Fruit fly (Drosophila melanogaster) whole organism, embryonic: ENCODE measurements around the gene gb.

ENCODE experiments used
- BEAF-32 ChIP-seq: fragments of 200-800 bp; sonication (Bioruptor generic); optimal IDR thresholded peaks from 3 replicates; lab custom pipeline; 2017; ENCODE audit warnings: missing biosample characterization, missing genetic modification characterization, mild to moderate bottlenecking, moderate library complexity, missing genetic modification reagents
- BtbVII ChIP-seq: fragments of 200-800 bp; sonication (Bioruptor generic); optimal IDR thresholded peaks from 3 replicates; lab custom pipeline; 2017; ENCODE audit warnings: missing biosample characterization, mild to moderate bottlenecking, missing genetic modification characterization
- CG11093 ChIP-seq: fragments of 200-800 bp; sonication (Bioruptor generic); IDR thresholded peaks from 3 replicates; pipeline ENCODE4 v1.3.6; 2022; ENCODE audit warnings: missing biosample characterization, missing genetic modification characterization
- CG11560 ChIP-seq: fragments of 200-800 bp; sonication (Bioruptor generic); IDR thresholded peaks from 3 replicates; pipeline ENCODE4 v1.3.6; 2022; ENCODE audit warnings: missing biosample characterization, missing genetic modification characterization
- CG11696 ChIP-seq: fragments of 200-800 bp; sonication (Bioruptor generic); IDR thresholded peaks from 2 replicates; pipeline ENCODE4 v1.3.6; 2022; ENCODE audit warnings: missing biosample characterization, missing genetic modification characterization
- CG13296 ChIP-seq: fragments of 200-800 bp; sonication (Bioruptor generic); optimal IDR thresholded peaks from 3 replicates; lab custom pipeline; 2018; ENCODE audit warnings: missing biosample characterization, mild to moderate bottlenecking, missing genetic modification characterization
- CG13424 ChIP-seq: fragments of 200-800 bp; sonication (Bioruptor generic); optimal IDR thresholded peaks from 2 replicates; lab custom pipeline; 2019; ENCODE audit warnings: missing biosample characterization, mild to moderate bottlenecking, missing genetic modification characterization, moderate library complexity
- CG17186 ChIP-seq: fragments of 200-800 bp; sonication (Bioruptor generic); optimal IDR thresholded peaks from 3 replicates; lab custom pipeline; 2017; ENCODE audit warnings: missing biosample characterization, missing genetic modification reagents, missing genetic modification characterization
- CG2120 ChIP-seq: fragments of 200-800 bp; sonication (Bioruptor generic); optimal IDR thresholded peaks from 3 replicates; lab custom pipeline; 2016; ENCODE audit warnings: missing biosample characterization, missing genetic modification characterization
- CG30431 ChIP-seq: fragments of 200-800 bp; sonication (Bioruptor generic); optimal IDR thresholded peaks from 2 replicates; lab custom pipeline; 2017; ENCODE audit warnings: missing biosample characterization, missing genetic modification characterization
- CG3163 ChIP-seq: fragments of 200-800 bp; sonication (Bioruptor generic); optimal IDR thresholded peaks from 3 replicates; lab custom pipeline; 2016; ENCODE audit warnings: missing biosample characterization, missing genetic modification characterization
- CG32532 ChIP-seq: fragments of 200-800 bp; sonication (Bioruptor generic); IDR thresholded peaks from 2 replicates; pipeline ENCODE4 v1.3.6; 2022; ENCODE audit warnings: missing biosample characterization, missing genetic modification characterization
- CG34224 ChIP-seq: fragments of 200-800 bp; sonication (Bioruptor generic); IDR thresholded peaks from 3 replicates; pipeline ENCODE4 v1.3.6; 2022; ENCODE audit warnings: missing biosample characterization, missing genetic modification characterization; ENCODE audit not compliant: partially characterized antibody
- CG4854 ChIP-seq: fragments of 200-800 bp; sonication (Bioruptor generic); optimal IDR thresholded peaks from 2 replicates; lab custom pipeline; 2016; ENCODE audit warnings: missing biosample characterization, missing genetic modification characterization, inconsistent platforms
- CG7745 ChIP-seq: fragments of 200-800 bp; sonication (Bioruptor generic); optimal IDR thresholded peaks from 2 replicates; lab custom pipeline; 2018; ENCODE audit warnings: missing biosample characterization, mild to moderate bottlenecking, missing genetic modification characterization, moderate library complexity
- CG8290 ChIP-seq, 3 experiments: fragments of 200-800 bp; sonication (Bioruptor generic); optimal IDR thresholded peaks; 2 replicates each; lab custom pipeline; 2016 to 2019; ENCODE audit warnings: missing biosample characterization in 3 of 3, missing genetic modification characterization in 3 of 3, mild to moderate bottlenecking in 2 of 3, moderate library complexity in 1 of 3
- CG8924 ChIP-seq: fragments of 200-800 bp; optimal IDR thresholded peaks from 3 replicates; lab custom pipeline; 2019; ENCODE audit warnings: missing biosample characterization, mild to moderate bottlenecking, missing genetic modification characterization, moderate library complexity
- CG9817 ChIP-seq: fragments of 200-800 bp; sonication (Bioruptor generic); optimal IDR thresholded peaks from 2 replicates; lab custom pipeline; 2018; ENCODE audit warnings: missing biosample characterization, mild to moderate bottlenecking, missing genetic modification characterization, moderate library complexity
- Camta ChIP-seq: fragments of 200-800 bp; sonication (Bioruptor generic); optimal IDR thresholded peaks from 2 replicates; lab custom pipeline; 2016; ENCODE audit warnings: missing biosample characterization, missing genetic modification characterization
- Eip74EF ChIP-seq, 2 experiments: fragments of 200-800 bp in 1 of 2; fragments of >200 bp in 1 of 2; sonication (Bioruptor generic) in 1 of 2; optimal IDR thresholded peaks; 2 replicates each; lab custom pipeline; 2017 to 2019; ENCODE audit warnings: missing biosample characterization in 2 of 2, missing genetic modification characterization in 2 of 2, mild to moderate bottlenecking in 1 of 2, moderate library complexity in 1 of 2
- Ets65A ChIP-seq: fragments of 200-800 bp; sonication (Bioruptor generic); peaks from one replicate; lab custom pipeline; 2016; ENCODE audit warnings: missing biosample characterization, missing genetic modification characterization
- Ets97D ChIP-seq: fragments of 200-800 bp; sonication (Bioruptor generic); optimal IDR thresholded peaks from 3 replicates; lab custom pipeline; 2016; ENCODE audit warnings: missing biosample characterization, missing genetic modification characterization
- Jarid2 ChIP-seq: fragments of 200-800 bp; sonication (Bioruptor generic); optimal IDR thresholded peaks from 3 replicates; lab custom pipeline; 2017; ENCODE audit warnings: mild to moderate bottlenecking, missing biosample characterization, missing genetic modification reagents, missing genetic modification characterization
- NK7.1 ChIP-seq: fragments of 200-800 bp; sonication (Bioruptor generic); optimal IDR thresholded peaks from 3 replicates; lab custom pipeline; 2016; ENCODE audit warnings: missing biosample characterization, missing genetic modification characterization
- Sin3A ChIP-seq: fragments of >200 bp; optimal IDR thresholded peaks from 2 replicates; lab custom pipeline; 2018
- TFAM ChIP-seq: fragments of 200-800 bp; sonication (Bioruptor generic); optimal IDR thresholded peaks from 2 replicates; lab custom pipeline; 2017; ENCODE audit warnings: missing biosample characterization, missing genetic modification characterization, inconsistent platforms
- Trl ChIP-seq, 3 experiments: fragments of >200 bp in 2 of 3; fragments of 200-800 bp in 1 of 3; sonication (Bioruptor generic) in 1 of 3; optimal IDR thresholded peaks; 2 replicates in 1 of 3; 3 replicates in 2 of 3; lab custom pipeline; 2016 to 2017; ENCODE audit warnings: missing biosample characterization in 1 of 3, missing genetic modification characterization in 1 of 3
- al ChIP-seq: fragments of 200-800 bp; sonication (Bioruptor generic); IDR thresholded peaks from 2 replicates; pipeline ENCODE4 v1.3.6; 2022; ENCODE audit warnings: missing biosample characterization, missing genetic modification characterization
- br ChIP-seq: fragments of >200 bp; optimal IDR thresholded peaks from 2 replicates; lab custom pipeline; 2017
- caup ChIP-seq: fragments of 200-800 bp; sonication (Bioruptor generic); optimal IDR thresholded peaks from 3 replicates; lab custom pipeline; 2017; ENCODE audit warnings: missing biosample characterization, mild to moderate bottlenecking, missing genetic modification characterization, moderate library complexity; ENCODE audit not compliant: severe bottlenecking
- chif ChIP-seq, 2 experiments: fragments of 200-800 bp; sonication (Bioruptor generic); optimal IDR thresholded peaks; 3 replicates each; lab custom pipeline; 2016; ENCODE audit warnings: missing biosample characterization in 2 of 2, missing genetic modification characterization in 2 of 2
- corto ChIP-seq: fragments of 200-800 bp; sonication (Bioruptor generic); optimal IDR thresholded peaks from 2 replicates; lab custom pipeline; 2016; ENCODE audit warnings: missing biosample characterization, mild to moderate bottlenecking, missing genetic modification characterization, moderate library complexity
- crc ChIP-seq: fragments of 200-800 bp; sonication (Bioruptor generic); optimal IDR thresholded peaks from 2 replicates; lab custom pipeline; 2016; ENCODE audit warnings: missing biosample characterization, missing genetic modification characterization
- crol ChIP-seq: fragments of 200-800 bp; sonication (Bioruptor generic); IDR thresholded peaks from 2 replicates; pipeline ENCODE4 v1.3.6; 2022; ENCODE audit warnings: missing biosample characterization, missing genetic modification characterization
- cwo ChIP-seq: fragments of 200-800 bp; sonication (Bioruptor generic); optimal IDR thresholded peaks from 3 replicates; lab custom pipeline; 2017; ENCODE audit warnings: missing biosample characterization, missing genetic modification characterization, mild to moderate bottlenecking, moderate library complexity, missing genetic modification reagents
- eve ChIP-seq, 2 experiments: fragments of >200 bp; optimal IDR thresholded peaks; 2 replicates each; lab custom pipeline; 2017; ENCODE audit warnings: missing biosample characterization in 2 of 2, missing genetic modification characterization in 2 of 2
- fd3F ChIP-seq: fragments of 200-800 bp; sonication (Bioruptor generic); optimal IDR thresholded peaks from 2 replicates; lab custom pipeline; 2018; ENCODE audit warnings: missing biosample characterization, mild to moderate bottlenecking, missing genetic modification characterization, moderate library complexity
- gfzf ChIP-seq: fragments of 200-800 bp; sonication (Bioruptor generic); optimal IDR thresholded peaks from 2 replicates; lab custom pipeline; 2016; ENCODE audit warnings: missing biosample characterization, mild to moderate bottlenecking, missing genetic modification characterization, moderate library complexity
- ham ChIP-seq: fragments of 200-800 bp; sonication (Bioruptor generic); IDR thresholded peaks from 2 replicates; pipeline ENCODE4 v1.3.6; 2022; ENCODE audit warnings: missing biosample characterization, missing genetic modification characterization
- klu ChIP-seq: fragments of 200-800 bp; sonication (Bioruptor generic); IDR thresholded peaks from 2 replicates; pipeline ENCODE4 v1.3.6; 2022; ENCODE audit warnings: missing biosample characterization, missing genetic modification characterization
- lab ChIP-seq: fragments of 200-800 bp; sonication (Bioruptor generic); optimal IDR thresholded peaks from 3 replicates; lab custom pipeline; 2017; ENCODE audit warnings: missing biosample characterization, missing genetic modification characterization, mild to moderate bottlenecking, moderate library complexity, missing genetic modification reagents
- lilli ChIP-seq: fragments of 200-800 bp; sonication (Bioruptor generic); optimal IDR thresholded peaks from 3 replicates; lab custom pipeline; 2016; ENCODE audit warnings: missing biosample characterization, missing genetic modification characterization
- peb ChIP-seq: fragments of 200-800 bp; sonication (Bioruptor generic); IDR thresholded peaks from 2 replicates; pipeline ENCODE4 v1.3.6; 2022; ENCODE audit warnings: missing biosample characterization, missing genetic modification characterization
- repo ChIP-seq: fragments of 200-800 bp; sonication (Bioruptor generic); optimal IDR thresholded peaks from 2 replicates; lab custom pipeline; 2016; ENCODE audit warnings: missing biosample characterization, missing genetic modification characterization
- run ChIP-seq: fragments of 200-800 bp; sonication (Bioruptor generic); optimal IDR thresholded peaks from 3 replicates; lab custom pipeline; 2018; ENCODE audit warnings: missing biosample characterization, mild to moderate bottlenecking, missing genetic modification characterization
- salm ChIP-seq: fragments of 200-800 bp; sonication (Bioruptor generic); optimal IDR thresholded peaks from 2 replicates; lab custom pipeline; 2018; ENCODE audit warnings: missing biosample characterization, mild to moderate bottlenecking, missing genetic modification characterization
- sc ChIP-seq, 3 experiments: fragments of >200 bp in 2 of 3; fragments of 200-800 bp in 1 of 3; sonication (Bioruptor generic) in 1 of 3; optimal IDR thresholded peaks; 2 replicates in 2 of 3; 3 replicates in 1 of 3; lab custom pipeline; 2017; ENCODE audit warnings: mild to moderate bottlenecking in 1 of 3, missing biosample characterization in 1 of 3, missing genetic modification characterization in 1 of 3, missing genetic modification reagents in 1 of 3
- so ChIP-seq: fragments of 200-800 bp; sonication (Bioruptor generic); IDR thresholded peaks from 3 replicates; pipeline ENCODE4 v1.3.6; 2022; ENCODE audit warnings: missing biosample characterization, missing genetic modification characterization
- trh ChIP-seq: fragments of 200-800 bp; sonication (Bioruptor generic); optimal IDR thresholded peaks from 2 replicates; lab custom pipeline; 2016; ENCODE audit warnings: missing biosample characterization, missing genetic modification characterization
- unc-4 ChIP-seq: fragments of 200-800 bp; sonication (Bioruptor generic); IDR thresholded peaks from 2 replicates; pipeline ENCODE4 v1.3.6; 2022; ENCODE audit warnings: missing biosample characterization, missing genetic modification characterization; ENCODE audit not compliant: partially characterized antibody
- vvl ChIP-seq: fragments of 200-800 bp; sonication (Bioruptor generic); IDR thresholded peaks from 2 replicates; pipeline ENCODE4 v1.3.6; 2022; ENCODE audit warnings: missing biosample characterization, missing genetic modification characterization

The gb gene

dm6 chr3R:27151516-27151823, 39.4 kb upstream of the gb start, which contains the start of gene Men-b (continued):
- TF ChIP-seq BtbVII (GFP tag; lab: Kevin White, UChicago): no peak
- TF ChIP-seq Jarid2: peak; percentile 63
- no peak for TF ChIP-seq Camta
- TF ChIP-seq crc: no peak
- peak; percentile 14; the same call in 1 of the 2 replicates for TF ChIP-seq unc-4
- no peak for TF ChIP-seq so
- no peak for TF ChIP-seq crol (GFP tag; lab: Robert Waterston, UW)
- no peak; the same call in 2 of the 3 replicates for TF ChIP-seq CG11560 (tag; lab: Robert Waterston, UW)
- peak; percentile 60 for TF ChIP-seq Ets97D
- TF ChIP-seq repo (GFP tag; lab: Kevin White, UChicago): no peak
- TF ChIP-seq chif (GFP tag; optimal IDR thresholded peaks at IDR 0.05; lab: Kevin White, UChicago): no peak
- TF ChIP-seq klu (GFP tag; lab: Robert Waterston, UW): no peak
- peak; percentile 11 for TF ChIP-seq BEAF-32
- TF ChIP-seq run (tag; lab: Kevin White, UChicago): no peak
- TF ChIP-seq CG3163 (GFP tag; lab: Kevin White, UChicago): peak; percentile 41
- TF ChIP-seq Trl (optimal IDR thresholded peaks at IDR 0.05; lab: Kevin White, UChicago): no peak
- no peak for TF ChIP-seq Trl (GFP tag; optimal IDR thresholded peaks at IDR 0.05; lab: Kevin White, UChicago)
- no peak for TF ChIP-seq eve (GFP tag; optimal IDR thresholded peaks at IDR 0.05; lab: Kevin White, UChicago)
- no peak for TF ChIP-seq NK7.1 (GFP tag; lab: Kevin White, UChicago)
- no peak for TF ChIP-seq TFAM (GFP tag; lab: Kevin White, UChicago)
- no peak for TF ChIP-seq sc (optimal IDR thresholded peaks at IDR 0.05; lab: Kevin White, UChicago)
- no peak for TF ChIP-seq sc (GFP tag; optimal IDR thresholded peaks at IDR 0.05; lab: Kevin White, UChicago)
- TF ChIP-seq CG11696 (GFP tag; lab: Robert Waterston, UW): no peak
- TF ChIP-seq ham (GFP tag; lab: Robert Waterston, UW): no peak
- TF ChIP-seq Ets65A: no peak
- TF ChIP-seq CG8290 (GFP tag; optimal IDR thresholded peaks at IDR 0.05; lab: Kevin White, UChicago): no peak
- peak in 1 of 2 experiments; percentile 83 for TF ChIP-seq CG8290 (tag; optimal IDR thresholded peaks at IDR 0.05; lab: Kevin White, UChicago)
- TF ChIP-seq lab: no peak
- no peak for TF ChIP-seq CG30431 (GFP tag; lab: Kevin White, UChicago)
- no peak for TF ChIP-seq CG13296
- TF ChIP-seq lilli: no peak
- no peak for TF ChIP-seq peb (GFP tag; lab: Robert Waterston, UW)
- no peak for TF ChIP-seq salm (tag; lab: Kevin White, UChicago)
- TF ChIP-seq CG2120 (GFP tag; lab: Kevin White, UChicago): no peak
- TF ChIP-seq Sin3A (lab: Kevin White, UChicago): peak; percentile 15
- peak; percentile 53 for TF ChIP-seq CG17186
- peak; percentile 65 for TF ChIP-seq vvl (GFP tag; lab: Robert Waterston, UW)
- peak; percentile 98 for TF ChIP-seq gfzf
- no peak for TF ChIP-seq trh
- no peak for TF ChIP-seq CG4854 (GFP tag; lab: Kevin White, UChicago)
- TF ChIP-seq cwo (GFP tag; lab: Kevin White, UChicago): no peak
- TF ChIP-seq CG32532: no peak
- TF ChIP-seq corto (GFP tag; lab: Kevin White, UChicago): no peak
- no peak for TF ChIP-seq CG13424
- TF ChIP-seq br: no peak
- no peak for TF ChIP-seq CG7745 (tag; lab: Kevin White, UChicago)
- no peak for TF ChIP-seq CG9817 (tag; lab: Kevin White, UChicago)
- no peak for TF ChIP-seq caup (GFP tag; lab: Kevin White, UChicago)
- no peak for TF ChIP-seq CG11093 (GFP tag; lab: Robert Waterston, UW)
- TF ChIP-seq Eip74EF (GFP tag; optimal IDR thresholded peaks at IDR 0.05; lab: Kevin White, UChicago): no peak
- TF ChIP-seq CG8924 (tag; lab: Kevin White, UChicago): no peak
- TF ChIP-seq fd3F (GFP tag; lab: Kevin White, UChicago): no peak
- TF ChIP-seq CG34224 (GFP tag; lab: Robert Waterston, UW): no peak
- TF ChIP-seq al (GFP tag; lab: Robert Waterston, UW): no peak
